Worm (Caenorhabditis elegans) whole organism, midembryonic: ENCODE data around the gene sri-53.
"Not testable (repeated sequence)": the region's sequence is repeated elsewhere in the genome, so short reads cannot be mapped to it uniquely, and the experiment has no call there.

Experiments used
- T22C8.4 ChIP-seq: fragments of 200-800 bp; sonication (Bioruptor generic); IDR thresholded peaks from 2 replicates; pipeline ENCODE4 v1.3.6; 2022; ENCODE audit warnings: missing genetic modification characterization, missing compliant biosample characterization
- cog-1 ChIP-seq: sonication (generic microtip); optimal IDR thresholded peaks from 2 replicates; lab custom pipeline; 2016; ENCODE audit warnings: missing genetic modification characterization, missing compliant biosample characterization
- flt-1 ChIP-seq: fragments of 200-800 bp; sonication (Bioruptor generic); IDR thresholded peaks from 2 replicates; pipeline ENCODE4 v1.3.6; 2022; ENCODE audit warnings: missing genetic modification characterization, missing compliant biosample characterization
- klf-2 ChIP-seq: fragments of 200-800 bp; sonication (Bioruptor generic); conservative IDR thresholded peaks from 2 replicates; pipeline ENCODE4 v1.3.6; 2022; ENCODE audit warnings: missing genetic modification reagents, missing genetic modification characterization, missing compliant biosample characterization
- med-1 ChIP-seq: sonication (generic microtip); optimal IDR thresholded peaks from 2 replicates; lab custom pipeline; 2017; ENCODE audit warnings: missing genetic modification characterization, mild to moderate bottlenecking, missing compliant biosample characterization, antibody characterized with exemption, missing genetic modification reagents; ENCODE audit not compliant: insufficient read depth
- ref-1 ChIP-seq: fragments of 200-800 bp; sonication (Bioruptor generic); conservative IDR thresholded peaks from 2 replicates; pipeline ENCODE4 v1.3.6; 2022; ENCODE audit warnings: missing genetic modification reagents, missing genetic modification characterization, missing compliant biosample characterization
- tab-1 ChIP-seq: fragments of 200-800 bp; sonication (Bioruptor generic); IDR thresholded peaks from 2 replicates; pipeline ENCODE4 v1.3.6; 2022; ENCODE audit warnings: missing genetic modification characterization, missing compliant biosample characterization
- ztf-23 ChIP-seq: fragments of 200-800 bp; sonication (Bioruptor generic); IDR thresholded peaks from 2 replicates; pipeline ENCODE4 v1.3.6; 2022; ENCODE audit warnings: missing genetic modification reagents, missing genetic modification characterization, missing compliant biosample characterization
- ztf-29 ChIP-seq: fragments of 200-800 bp; sonication (Bioruptor generic); IDR thresholded peaks from 2 replicates; pipeline ENCODE4 v1.3.6; 2022; ENCODE audit warnings: missing genetic modification reagents, missing genetic modification characterization, missing compliant biosample characterization

Gene sri-53

DNA sequence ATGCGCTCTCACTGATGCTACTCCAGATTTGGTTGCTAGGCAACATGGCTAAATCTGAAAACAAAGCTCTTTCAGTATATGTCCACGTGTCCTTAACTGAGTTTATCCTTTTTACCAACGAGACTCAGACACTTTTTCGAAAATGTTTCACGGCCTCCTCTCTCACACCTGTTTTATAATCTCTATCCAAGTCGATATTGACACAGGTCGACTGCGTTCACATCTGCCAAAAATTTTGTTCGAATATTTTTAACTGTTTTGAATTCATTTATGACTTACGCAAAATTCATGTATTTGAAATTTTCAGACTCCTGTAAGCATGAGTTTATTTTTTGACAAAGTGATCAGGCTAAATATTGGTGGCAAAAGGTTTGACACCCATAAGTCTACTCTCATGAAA lies 13.3 kb upstream of the sri-53 start, which contains the start of gene ZC239.3:
TSS of gene ZC239.3 (plus strand) at position 301 of the 400 bp plus-strand sequence.
- not testable (repeated sequence) for TF ChIP-seq T22C8.4 (GFP tag; lab: Robert Waterston, UW); med-1 (GFP tag; lab: Kevin White, UChicago); flt-1 (GFP tag; lab: Robert Waterston, UW)

DNA sequence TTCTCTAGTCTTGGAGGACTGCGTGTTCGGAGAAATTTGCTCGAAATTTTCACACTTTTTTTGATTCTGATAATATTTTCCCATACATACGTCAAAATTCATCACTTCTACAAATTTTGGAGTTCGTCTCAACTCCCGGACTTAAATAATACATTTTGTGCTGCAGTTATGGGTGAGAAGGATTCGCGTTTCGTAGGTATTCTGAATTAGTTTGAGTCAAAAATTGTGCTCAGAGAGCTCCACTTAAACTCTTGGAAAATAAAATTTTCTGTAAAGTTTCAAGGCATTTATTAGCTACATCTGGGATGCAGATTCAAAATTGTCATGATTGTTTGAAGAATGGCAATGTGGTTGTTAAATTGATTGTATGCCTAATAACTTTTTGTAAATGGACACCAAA lies 11.5 kb upstream of the sri-53 start, which contains the start of gene ZC239.4:
TSS of gene ZC239.4 (plus strand) at position 301 of the 400 bp plus-strand sequence.
- no peak for TF ChIP-seq ref-1 (GFP tag; lab: Robert Waterston, UW)
- TF ChIP-seq ztf-29, result no peak
- TF ChIP-seq cog-1 (tag; lab: Kevin White, UChicago), result no peak
- TF ChIP-seq ztf-23 (GFP tag; lab: Robert Waterston, UW), result no peak
- TF ChIP-seq med-1 (GFP tag; lab: Kevin White, UChicago), result no peak
- no peak for TF ChIP-seq flt-1 (GFP tag; lab: Robert Waterston, UW)
- no peak for TF ChIP-seq klf-2 (GFP tag; lab: Robert Waterston, UW)

DNA sequence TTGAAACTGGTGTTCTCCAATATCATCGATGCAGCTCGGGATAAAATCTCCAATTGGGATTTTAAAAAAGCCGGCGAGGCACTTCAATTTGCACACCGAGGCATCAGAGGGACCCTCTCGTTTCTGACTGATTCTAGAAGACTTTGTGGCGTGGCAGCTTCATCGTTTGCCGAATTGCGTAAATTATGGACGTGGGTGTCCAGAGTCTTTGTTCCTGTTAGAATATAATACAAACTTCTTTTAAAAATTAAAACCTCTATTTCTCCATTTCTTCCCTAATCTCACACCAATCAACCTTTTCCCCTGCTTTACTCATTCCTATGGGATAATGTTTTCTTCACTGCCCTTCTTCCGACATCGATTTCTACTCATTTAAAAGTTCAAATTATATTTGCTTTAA lies 7.9 kb upstream of the sri-53 start, which contains the start of gene ZC239.5:
TSS of gene ZC239.5 (plus strand) at position 301 of the 400 bp plus-strand sequence.
- TF ChIP-seq ztf-29, result no peak

DNA sequence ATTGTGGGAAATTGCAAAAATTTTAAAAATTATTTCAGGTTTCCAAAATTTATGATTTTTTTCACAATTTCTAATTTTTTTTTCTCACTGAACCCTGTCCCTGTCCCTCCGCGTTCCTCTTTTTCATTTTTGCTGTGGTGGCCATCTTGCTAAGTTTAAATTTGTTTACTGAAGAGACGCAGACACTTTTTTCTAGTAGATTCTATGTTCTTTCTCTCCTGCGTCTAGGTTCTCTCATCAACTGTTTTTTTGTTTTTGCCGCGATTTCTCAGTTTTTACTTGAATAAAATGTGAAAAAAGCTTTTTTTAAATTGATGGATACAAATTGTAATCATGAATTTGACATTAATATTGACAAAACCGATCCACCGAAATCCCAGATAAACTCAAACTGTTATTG lies 6.8 kb upstream of the sri-53 start, which contains the start of gene ZC239.6:
TSS of gene ZC239.6 (plus strand) at position 381 of the 400 bp plus-strand sequence.
- TF ChIP-seq med-1 (GFP tag; lab: Kevin White, UChicago) (no peak), klf-2 (GFP tag; lab: Robert Waterston, UW) (no peak), ref-1 (GFP tag; lab: Robert Waterston, UW) (no peak)

DNA sequence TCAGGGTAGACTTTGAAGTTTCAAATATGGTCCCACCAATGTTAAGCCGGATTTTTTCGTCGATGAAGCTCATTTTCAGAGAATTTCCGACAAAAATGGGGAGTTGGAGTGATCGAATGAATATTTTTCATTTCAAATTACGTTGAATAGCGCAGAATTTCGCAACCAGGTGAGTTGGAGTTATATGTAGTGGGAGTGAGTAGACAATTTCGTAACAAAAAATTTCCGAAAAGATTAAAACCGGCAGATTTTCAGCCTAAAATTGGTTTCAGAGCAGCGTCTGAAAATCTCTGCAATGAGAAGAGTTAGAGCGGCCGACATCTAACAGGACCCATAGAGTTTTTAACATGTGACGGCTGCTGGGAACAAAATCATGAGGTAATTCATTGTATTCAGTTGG lies 6.3 kb upstream of the sri-53 start, which contains the start of gene sdz-35:
TSS of gene sdz-35 (minus strand) at position 101 of the 400 bp plus-strand sequence.
- TF ChIP-seq T22C8.4 (GFP tag; lab: Robert Waterston, UW), result no peak
- TF ChIP-seq flt-1 (GFP tag; lab: Robert Waterston, UW), result no peak
- no peak for TF ChIP-seq ref-1 (GFP tag; lab: Robert Waterston, UW)
- no peak for TF ChIP-seq med-1 (GFP tag; lab: Kevin White, UChicago)
- TF ChIP-seq cog-1 (tag; lab: Kevin White, UChicago), result no peak
- no peak for TF ChIP-seq tab-1 (GFP tag; lab: Robert Waterston, UW)
- TF ChIP-seq ztf-23 (GFP tag; lab: Robert Waterston, UW), result no peak
- TF ChIP-seq klf-2 (GFP tag; lab: Robert Waterston, UW), result no peak
- no peak for TF ChIP-seq ztf-29

DNA sequence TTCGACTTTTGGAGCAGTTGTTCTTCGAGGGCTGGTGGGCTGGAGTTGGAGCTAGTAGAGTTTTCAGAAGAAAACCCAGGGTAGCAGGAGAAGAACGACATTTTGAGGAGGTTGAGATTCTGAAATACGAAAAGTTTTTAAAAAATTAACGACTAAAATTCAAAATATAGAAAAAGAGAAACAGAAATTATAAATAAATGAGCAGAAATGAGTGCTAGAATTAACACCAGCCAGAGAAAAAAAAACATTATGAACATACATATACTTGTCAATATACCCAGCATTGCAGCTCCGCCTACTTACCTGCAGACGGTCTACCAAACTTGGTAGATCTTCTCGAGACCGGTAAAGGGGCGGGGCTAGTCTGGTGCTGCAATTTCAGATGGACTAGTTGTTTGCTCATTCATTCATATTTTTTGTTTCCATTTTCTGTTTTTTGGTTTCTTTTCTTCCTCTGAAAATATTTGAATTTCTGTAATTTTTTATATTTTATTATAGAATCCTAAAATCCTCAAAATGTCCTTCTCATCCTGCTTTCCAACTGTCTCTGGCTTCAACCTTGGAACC lies 4.1 kb upstream of the sri-53 start, which contains the start of the genes ZC239.20 and ZC239.21:
TSS of gene ZC239.20 (minus strand) at position 101 of the 567 bp plus-strand sequence.
TSS of gene ZC239.21 (plus strand) at position 517 of the 567 bp plus-strand sequence.
- TF ChIP-seq ztf-23 (GFP tag; lab: Robert Waterston, UW) (no peak), flt-1 (GFP tag; lab: Robert Waterston, UW) (no peak), klf-2 (GFP tag; lab: Robert Waterston, UW) (no peak), T22C8.4 (GFP tag; lab: Robert Waterston, UW) (no peak), ztf-29 (no peak), cog-1 (tag; lab: Kevin White, UChicago) (no peak), med-1 (GFP tag; lab: Kevin White, UChicago) (no peak), tab-1 (GFP tag; lab: Robert Waterston, UW) (no peak), ref-1 (GFP tag; lab: Robert Waterston, UW) (no peak)

DNA sequence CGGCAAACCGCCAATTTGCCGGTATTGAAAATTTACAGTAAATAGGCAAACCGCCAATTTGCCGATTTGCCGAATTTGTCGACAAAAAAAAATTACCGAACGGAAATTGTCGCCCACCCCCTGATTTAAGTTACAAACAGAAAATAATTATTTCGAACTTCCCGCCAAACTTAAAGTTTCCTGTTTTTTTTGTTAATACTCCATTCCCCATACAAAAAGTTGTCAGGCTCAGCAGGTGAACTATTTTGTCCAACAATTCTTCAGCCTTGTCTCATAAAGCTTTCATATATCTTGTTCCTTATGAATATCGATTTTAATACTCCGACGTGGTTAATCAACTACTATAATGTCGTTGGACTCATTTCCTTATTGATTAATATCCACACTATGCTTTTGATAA lies 996 bp upstream of the sri-53 start, which contains the start of gene sri-50:
TSS of gene sri-50 (plus strand) at position 301 of the 400 bp plus-strand sequence.
- no peak for TF ChIP-seq ref-1 (GFP tag; lab: Robert Waterston, UW)
- no peak for TF ChIP-seq tab-1 (GFP tag; lab: Robert Waterston, UW)
- TF ChIP-seq klf-2 (GFP tag; lab: Robert Waterston, UW), result no peak
- no peak for TF ChIP-seq flt-1 (GFP tag; lab: Robert Waterston, UW)
- TF ChIP-seq T22C8.4 (GFP tag; lab: Robert Waterston, UW), result no peak
- no peak for TF ChIP-seq cog-1 (tag; lab: Kevin White, UChicago)
- no peak for TF ChIP-seq med-1 (GFP tag; lab: Kevin White, UChicago)

DNA sequence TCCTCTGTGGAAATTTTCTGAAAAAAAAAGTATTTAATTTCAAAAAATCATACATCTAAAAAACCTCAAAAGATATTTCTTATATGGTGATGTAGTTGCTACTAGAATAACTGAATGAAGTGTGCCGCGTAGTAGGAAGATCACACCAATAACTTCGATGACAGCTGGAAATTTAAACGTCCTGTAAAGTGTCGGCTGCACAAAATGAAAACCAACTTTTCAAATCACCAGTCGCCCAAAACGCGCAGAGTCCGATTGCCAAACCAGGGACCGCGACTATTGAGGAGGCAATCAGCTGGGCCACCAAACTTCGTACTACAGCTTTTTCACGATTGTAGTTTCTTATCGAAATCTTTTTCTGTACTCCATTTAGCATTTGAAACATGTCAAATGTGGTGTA lies 1.2 kb downstream of the sri-53 start, which contains the start of gene sri-48:
TSS of gene sri-48 (minus strand) at position 101 of the 400 bp plus-strand sequence.
- TF ChIP-seq tab-1 (GFP tag; lab: Robert Waterston, UW); T22C8.4 (GFP tag; lab: Robert Waterston, UW); med-1 (GFP tag; lab: Kevin White, UChicago): not testable (repeated sequence)

DNA sequence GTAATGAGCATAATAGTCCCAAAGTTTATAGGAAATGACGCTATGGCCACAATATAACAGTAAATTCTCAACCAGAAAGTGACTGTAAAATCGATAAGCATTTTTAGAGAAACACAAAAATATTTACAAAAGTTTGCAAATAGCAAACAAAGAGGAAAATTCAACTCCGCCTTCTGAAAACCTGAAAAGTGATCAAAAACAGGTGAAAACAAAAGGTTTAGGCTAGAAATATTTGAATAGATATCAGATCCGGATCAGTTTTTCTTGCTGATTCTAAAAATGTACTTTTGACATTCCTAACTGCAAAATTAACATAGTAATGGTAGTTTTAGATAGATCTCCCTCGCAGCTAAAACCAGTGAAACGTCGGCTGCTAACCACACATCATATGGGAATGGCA lies 3.4 kb downstream of the sri-53 start, which contains the start of gene sri-51:
TSS of gene sri-51 (minus strand) at position 101 of the 400 bp plus-strand sequence.
- TF ChIP-seq ref-1 (GFP tag; lab: Robert Waterston, UW), result no peak
- TF ChIP-seq tab-1 (GFP tag; lab: Robert Waterston, UW), result no peak
- no peak for TF ChIP-seq T22C8.4 (GFP tag; lab: Robert Waterston, UW)
- TF ChIP-seq flt-1 (GFP tag; lab: Robert Waterston, UW), result no peak
- no peak for TF ChIP-seq med-1 (GFP tag; lab: Kevin White, UChicago)

DNA sequence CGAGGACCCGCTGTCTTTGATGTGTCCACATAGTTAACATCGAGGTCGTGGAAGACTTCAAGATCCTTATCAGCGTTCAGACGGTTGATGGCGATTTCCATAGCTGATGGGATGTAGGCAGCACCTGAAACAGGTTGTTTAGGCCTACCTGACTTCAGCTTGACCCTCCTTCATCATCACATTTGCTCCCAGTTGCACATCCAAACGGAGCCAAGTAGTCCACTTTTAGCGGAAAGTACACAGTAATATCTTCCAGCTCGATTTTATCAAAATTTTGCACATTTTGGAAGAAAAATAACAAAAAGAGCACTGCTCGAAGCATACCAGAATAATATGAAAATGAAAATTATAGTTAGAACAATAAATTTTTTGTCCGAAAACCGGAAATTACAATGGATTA lies 5.5 kb downstream of the sri-53 start, which contains the start of gene gcy-15:
TSS of gene gcy-15 (minus strand) at position 101 of the 400 bp plus-strand sequence.
- TF ChIP-seq ztf-23 (GFP tag; lab: Robert Waterston, UW), result no peak
- no peak for TF ChIP-seq flt-1 (GFP tag; lab: Robert Waterston, UW)
- no peak for TF ChIP-seq ztf-29
- no peak for TF ChIP-seq klf-2 (GFP tag; lab: Robert Waterston, UW)
